Fruit fly (Drosophila melanogaster) Kc167 (cell line): Measurements from ENCODE around the gene CG13409.

ENCODE experiments used
- Myc ChIP-seq: fragments of >200 bp; optimal IDR thresholded peaks from 2 replicates; lab custom pipeline; 2017; ENCODE audit warnings: missing external identifiers
- Sin3A ChIP-seq: fragments of >200 bp; optimal IDR thresholded peaks from 2 replicates; lab custom pipeline; 2018; ENCODE audit warnings: missing external identifiers
- h ChIP-seq: fragments of >200 bp; optimal IDR thresholded peaks from 3 replicates; lab custom pipeline; 2018; ENCODE audit warnings: missing external identifiers
- insv ChIP-seq: fragments of >200 bp; optimal IDR thresholded peaks from 3 replicates; lab custom pipeline; 2018; ENCODE audit warnings: missing external identifiers
- psq ChIP-seq: fragments of >200 bp; optimal IDR thresholded peaks from 2 replicates; lab custom pipeline; 2017; ENCODE audit warnings: missing external identifiers
- ttk ChIP-seq: sonication (Bioruptor generic); optimal IDR thresholded peaks from 2 replicates; lab custom pipeline; 2017; ENCODE audit warnings: missing external identifiers

DNA sequence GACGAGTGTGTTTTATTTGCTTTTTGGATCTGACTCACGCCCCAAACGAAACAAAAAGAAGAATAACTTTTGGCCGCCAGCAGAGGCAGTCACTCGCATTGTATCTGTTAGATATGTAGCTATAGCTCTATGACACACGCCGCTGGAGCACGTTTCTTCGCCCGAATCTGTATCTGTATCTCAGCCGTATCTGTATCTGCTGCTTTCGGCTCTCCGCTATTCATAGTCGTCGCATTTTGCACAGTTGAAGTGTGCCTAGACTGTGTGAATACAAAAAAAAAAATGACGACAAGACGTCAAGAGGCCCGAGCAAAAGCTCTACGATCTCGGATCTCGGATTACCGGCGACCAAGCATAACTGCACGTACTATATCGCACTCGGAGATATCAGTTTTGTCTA is 15.0 kb upstream of the CG13409 start:
- TF ChIP-seq ttk, result no peak
- TF ChIP-seq insv (lab: Kevin White, UChicago), result no peak
- TF ChIP-seq psq (lab: Kevin White, UChicago), result no peak
- no peak for TF ChIP-seq h (lab: Kevin White, UChicago)
- TF ChIP-seq Sin3A, result no peak
- TF ChIP-seq Myc (lab: Kevin White, UChicago), result no peak
